Worm (Caenorhabditis elegans): ENCODE measurements around the gene F46G10.2.

F46G10.2 gene

DNA sequence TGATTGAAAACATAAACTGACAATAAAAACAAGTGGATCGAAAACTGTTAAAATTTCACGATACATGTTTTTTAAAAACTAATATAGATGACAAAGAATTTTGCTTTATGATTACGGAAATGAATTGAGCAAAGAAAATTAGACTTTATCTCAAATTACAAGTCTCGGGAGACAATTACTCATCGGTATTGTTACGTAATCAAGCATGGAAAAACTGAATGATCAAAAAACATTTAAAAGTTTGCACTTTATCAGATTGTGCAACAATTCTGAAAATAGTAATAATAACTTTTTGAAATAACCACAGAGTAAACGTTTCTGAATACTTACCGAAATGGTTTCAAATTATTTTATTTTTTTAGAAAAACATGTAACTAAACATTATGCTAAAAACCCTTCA, 17.0 kb upstream of the F46G10.2 start, which contains the start of gene srd-43:
TSS of gene srd-43 (minus strand) at position 66 of the 400 bp plus-strand sequence.
- TF ChIP-seq ceh-8 (GFP tag; optimal IDR thresholded peaks at IDR 0.05) (peak; percentile 33), pag-3 (tag; optimal IDR thresholded peaks at IDR 0.05; ENCODE audit: borderline replicate concordance, insufficient read depth) (no peak)

DNA sequence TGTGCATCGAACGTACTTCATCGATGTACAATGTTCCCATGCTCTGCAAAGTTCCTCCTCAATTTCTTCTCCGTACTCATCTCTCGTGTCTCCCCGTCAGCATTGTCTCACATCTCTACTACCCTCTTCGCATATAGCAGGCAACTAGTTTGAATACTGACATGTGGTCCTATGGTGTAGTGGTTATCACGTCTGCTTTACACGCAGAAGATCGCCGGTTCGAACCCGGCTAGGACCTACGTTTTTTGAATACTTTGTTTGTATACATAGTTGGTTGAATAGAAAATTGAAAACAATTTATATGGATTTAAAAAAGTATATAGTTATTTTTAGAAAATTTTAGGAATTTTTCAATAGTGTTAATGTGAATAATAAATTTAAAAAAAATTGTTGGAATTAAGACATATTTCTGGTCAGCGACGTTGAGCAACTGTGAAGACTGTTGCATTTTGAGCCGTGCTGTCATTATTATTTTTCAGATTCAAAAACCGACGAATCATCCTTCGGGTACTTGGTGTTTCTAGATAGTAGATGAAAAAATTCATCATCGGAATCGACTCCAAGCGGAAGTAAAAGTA, 15.8 kb upstream of the F46G10.2 start:
- peak; percentile 83 for TF ChIP-seq nhr-19 (GFP tag; conservative IDR thresholded peaks at IDR 0.05)
- no peak for TF ChIP-seq tlp-1 (tag; optimal IDR thresholded peaks at IDR 0.05)
- peak; percentile 53 for TF ChIP-seq nhr-77 (tag; optimal IDR thresholded peaks at IDR 0.05)
- peak; percentile 91 for TF ChIP-seq mep-1 (tag; optimal IDR thresholded peaks at IDR 0.05)
- TF ChIP-seq fkh-8 (tag; optimal IDR thresholded peaks at IDR 0.05), result peak; percentile 80
- no peak for TF ChIP-seq ets-5 (GFP tag; IDR thresholded peaks at IDR 0.05)
- TF ChIP-seq C04F5.9 (tag; optimal IDR thresholded peaks at IDR 0.05), result no peak
- TF ChIP-seq C16A3.4 (tag; optimal IDR thresholded peaks at IDR 0.05), result peak; percentile 93
- no peak for TF ChIP-seq Y116A8C.19 (tag; optimal IDR thresholded peaks at IDR 0.05; ENCODE audit: borderline replicate concordance)
- TF ChIP-seq nhr-84 (tag; optimal IDR thresholded peaks at IDR 0.05), result no peak
- TF ChIP-seq jun-1 (tag; optimal IDR thresholded peaks at IDR 0.05), result peak; percentile 73
- TF ChIP-seq elt-3 (tag; optimal IDR thresholded peaks at IDR 0.05), result peak in 2 of 6 experiments; percentile 60 to 88
- peak in 1 of 2 experiments; percentile 59 for TF ChIP-seq egl-27 (tag; optimal IDR thresholded peaks at IDR 0.05)
- peak; percentile 45 for TF ChIP-seq hpl-2 (GFP tag; optimal IDR thresholded peaks at IDR 0.05)
- no peak for TF ChIP-seq fkh-4 (tag; optimal IDR thresholded peaks at IDR 0.05; ENCODE audit: borderline replicate concordance)
- peak; percentile 32 to 46 for TF ChIP-seq efl-1 (optimal IDR thresholded peaks at IDR 0.05)
- peak in 1 of 2 experiments; percentile 91 for TF ChIP-seq efl-1 (GFP tag; optimal IDR thresholded peaks at IDR 0.05 in 1 of 2)
- peak; percentile 86 for TF ChIP-seq lir-3 (tag; optimal IDR thresholded peaks at IDR 0.05; ENCODE audit: poor library complexity)
- no peak for TF ChIP-seq sptf-1 (tag; optimal IDR thresholded peaks at IDR 0.05)
- peak; percentile 81 for TF ChIP-seq swsn-7 (tag; optimal IDR thresholded peaks at IDR 0.05)
- no peak for TF ChIP-seq hlh-17 (GFP tag; optimal IDR thresholded peaks at IDR 0.05; ENCODE audit: borderline replicate concordance)
- no peak for TF ChIP-seq unc-62 (GFP tag; optimal IDR thresholded peaks at IDR 0.05)
- TF ChIP-seq pag-3 (tag; optimal IDR thresholded peaks at IDR 0.05; ENCODE audit: borderline replicate concordance, insufficient read depth), result no peak
- no peak for TF ChIP-seq aha-1 (tag; optimal IDR thresholded peaks at IDR 0.05)
- no peak for TF ChIP-seq ceh-63 (GFP tag; optimal IDR thresholded peaks at IDR 0.05)
- TF ChIP-seq nhr-20 (tag; optimal IDR thresholded peaks at IDR 0.05), result peak; percentile 81
- peak; percentile 11 for TF ChIP-seq vab-15 (tag; optimal IDR thresholded peaks at IDR 0.05)
- peak; percentile 11 to 73 (median 65) for TF ChIP-seq ceh-82 (tag; optimal IDR thresholded peaks at IDR 0.05)
- TF ChIP-seq aly-2 (tag; optimal IDR thresholded peaks at IDR 0.05), result peak; percentile 50
- TF ChIP-seq mdl-1 (tag; optimal IDR thresholded peaks at IDR 0.05), result peak in 1 of 2 experiments; percentile 88
- peak; percentile 54 for TF ChIP-seq nhr-85 (tag)
- TF ChIP-seq snpc-4 (tag; optimal IDR thresholded peaks at IDR 0.05), result peak; percentile 26
- TF ChIP-seq fkh-10 (GFP tag; optimal IDR thresholded peaks at IDR 0.05), result peak; percentile 51
- peak; percentile 92 for TF ChIP-seq snu-23 (GFP tag; optimal IDR thresholded peaks at IDR 0.05)
- TF ChIP-seq ceh-88 (GFP tag; IDR thresholded peaks at IDR 0.05), result no peak; the same call in 1 of the 2 replicates
- peak; percentile 71 for TF ChIP-seq fos-1 (tag; optimal IDR thresholded peaks at IDR 0.05)
- peak; percentile 70 for TF ChIP-seq xbp-1 (tag; optimal IDR thresholded peaks at IDR 0.05)
- TF ChIP-seq pqm-1 (tag; optimal IDR thresholded peaks at IDR 0.05), result no peak
- TF ChIP-seq alr-1 (tag; optimal IDR thresholded peaks at IDR 0.05; ENCODE audit: borderline replicate concordance), result no peak
- TF ChIP-seq ama-1 (optimal IDR thresholded peaks at IDR 0.05), result no peak
- peak in 2 of 3 experiments; percentile 40 to 43 for TF ChIP-seq dpl-1 (GFP tag; optimal IDR thresholded peaks at IDR 0.05)
- TF ChIP-seq rnt-1 (tag; optimal IDR thresholded peaks at IDR 0.05), result peak; percentile 83
- TF ChIP-seq efl-3 (GFP tag; optimal IDR thresholded peaks at IDR 0.05), result no peak
- TF ChIP-seq blmp-1 (tag; optimal IDR thresholded peaks at IDR 0.05), result peak; percentile 58
- TF ChIP-seq unc-86 (tag; optimal IDR thresholded peaks at IDR 0.05), result peak; percentile 58
- peak; percentile 88 for TF ChIP-seq lin-14 (GFP tag; optimal IDR thresholded peaks at IDR 0.05)
- no peak for TF ChIP-seq nhr-28 (tag; optimal IDR thresholded peaks at IDR 0.05)
- no peak for TF ChIP-seq grh-1 (GFP tag; IDR thresholded peaks at IDR 0.05)
- peak; percentile 60 for TF ChIP-seq sox-4 (tag; optimal IDR thresholded peaks at IDR 0.05)

Data from whole organism, L1 larva.